Fruit fly (Drosophila melanogaster) whole organism, embryonic: ENCODE measurements around the gene vkg.
A peak's percentile ranks its signal among the peaks of the same experiment; 100 is the strongest.

Experiments used
- Atf6 ChIP-seq: fragments of 200-800 bp; sonication (Bioruptor generic); IDR thresholded peaks from 2 replicates; pipeline ENCODE4 v1.3.6; 2022; ENCODE audit warnings: missing biosample characterization, missing genetic modification characterization
- Awh ChIP-seq: fragments of 200-800 bp; sonication (Bioruptor generic); IDR thresholded peaks from 2 replicates; pipeline ENCODE4, ENCODE4 v1.3.6; 2022; ENCODE audit warnings: missing biosample characterization, missing genetic modification characterization
- Bteb2 ChIP-seq: fragments of 200-800 bp; sonication (Bioruptor generic); optimal IDR thresholded peaks from 2 replicates; lab custom pipeline; 2016; ENCODE audit warnings: missing biosample characterization, missing genetic modification characterization
- C15 ChIP-seq: fragments of 200-800 bp; sonication (Bioruptor generic); IDR thresholded peaks from 3 replicates; pipeline ENCODE4 v1.3.6; 2022; ENCODE audit warnings: missing biosample characterization, missing genetic modification characterization
- CG15514 ChIP-seq: fragments of 200-800 bp; sonication (Bioruptor generic); optimal IDR thresholded peaks from 3 replicates; lab custom pipeline; 2017; ENCODE audit warnings: missing biosample characterization, missing genetic modification characterization, mild to moderate bottlenecking, moderate library complexity, missing genetic modification reagents
- CG16779 ChIP-seq: fragments of 200-800 bp; sonication (Bioruptor generic); IDR thresholded peaks from 2 replicates; pipeline ENCODE4 v1.3.6; 2022; ENCODE audit warnings: missing biosample characterization, missing genetic modification characterization
- CG16815 ChIP-seq: fragments of 200-800 bp; sonication (Bioruptor generic); optimal IDR thresholded peaks from 3 replicates; lab custom pipeline; 2017; ENCODE audit warnings: missing biosample characterization, mild to moderate bottlenecking, missing genetic modification characterization
- CG17568 ChIP-seq: fragments of 200-800 bp; sonication (Bioruptor generic); optimal IDR thresholded peaks from 2 replicates; lab custom pipeline; 2018; ENCODE audit warnings: missing biosample characterization, mild to moderate bottlenecking, missing genetic modification characterization, moderate library complexity
- CG17612 ChIP-seq: fragments of 200-800 bp; sonication (Bioruptor generic); IDR thresholded peaks from 2 replicates; pipeline ENCODE4 v1.3.6; 2022; ENCODE audit warnings: missing biosample characterization, missing genetic modification characterization
- CG17802 ChIP-seq: fragments of 200-800 bp; sonication (Bioruptor generic); optimal IDR thresholded peaks from 2 replicates; lab custom pipeline; 2018; ENCODE audit warnings: missing biosample characterization, mild to moderate bottlenecking, missing genetic modification characterization, moderate library complexity
- CG18011 ChIP-seq: fragments of 200-800 bp; sonication (Bioruptor generic); optimal IDR thresholded peaks from 2 replicates; lab custom pipeline; 2017; ENCODE audit warnings: missing biosample characterization, missing genetic modification characterization, mild to moderate bottlenecking, moderate library complexity, missing genotype
- CG18262 ChIP-seq: fragments of 200-800 bp; optimal IDR thresholded peaks from 3 replicates; lab custom pipeline; 2019; ENCODE audit warnings: missing biosample characterization, mild to moderate bottlenecking, missing genetic modification characterization, moderate library complexity
- CG18599 ChIP-seq: fragments of 200-800 bp; sonication (Bioruptor generic); optimal IDR thresholded peaks from 3 replicates; lab custom pipeline; 2017; ENCODE audit warnings: missing biosample characterization, missing genetic modification characterization, mild to moderate bottlenecking, moderate library complexity, missing genetic modification reagents
- CG2199 ChIP-seq: fragments of 200-800 bp; sonication (Bioruptor generic); IDR thresholded peaks from 3 replicates; pipeline ENCODE4 v1.3.6; 2022; ENCODE audit warnings: missing biosample characterization, missing genetic modification characterization
- CG2889 ChIP-seq: fragments of 200-800 bp; sonication (Bioruptor generic); IDR thresholded peaks from 3 replicates; pipeline ENCODE4 v1.3.6; 2022; ENCODE audit warnings: missing biosample characterization, missing genetic modification characterization
- CG31365 ChIP-seq: fragments of 200-800 bp; sonication (Bioruptor generic); optimal IDR thresholded peaks from 2 replicates; lab custom pipeline; 2018; ENCODE audit warnings: missing biosample characterization, mild to moderate bottlenecking, missing genetic modification characterization
- CG3407 ChIP-seq: fragments of 200-800 bp; sonication (Bioruptor generic); optimal IDR thresholded peaks from 2 replicates; lab custom pipeline; 2018; ENCODE audit warnings: missing biosample characterization, mild to moderate bottlenecking, missing genetic modification characterization
- CG34376 ChIP-seq: fragments of 200-800 bp; sonication (Bioruptor generic); optimal IDR thresholded peaks from 2 replicates; lab custom pipeline; 2018; ENCODE audit warnings: missing biosample characterization, mild to moderate bottlenecking, missing genetic modification characterization
- CG42726 ChIP-seq: fragments of 200-800 bp; sonication (Bioruptor generic); IDR thresholded peaks from 2 replicates; pipeline ENCODE4 v1.3.6; 2022; ENCODE audit warnings: missing biosample characterization, missing genetic modification characterization; ENCODE audit not compliant: partially characterized antibody
- CG4424 ChIP-seq: fragments of 200-800 bp; sonication (Bioruptor generic); optimal IDR thresholded peaks from 3 replicates; lab custom pipeline; 2016; ENCODE audit warnings: missing biosample characterization, missing genetic modification characterization
- CG4707 ChIP-seq: fragments of 200-800 bp; sonication (Bioruptor generic); optimal IDR thresholded peaks from 2 replicates; lab custom pipeline; 2018; ENCODE audit warnings: missing biosample characterization, mild to moderate bottlenecking, missing genetic modification characterization, moderate library complexity
- CG4820 ChIP-seq: fragments of 200-800 bp; sonication (Bioruptor generic); optimal IDR thresholded peaks from 3 replicates; lab custom pipeline; 2016; ENCODE audit warnings: missing biosample characterization, missing genetic modification characterization
- CG5953 ChIP-seq: fragments of 200-800 bp; sonication (Bioruptor generic); IDR thresholded peaks from 2 replicates; pipeline ENCODE4 v1.3.6; 2022; ENCODE audit warnings: missing biosample characterization, missing genetic modification characterization
- CG6654 ChIP-seq: fragments of 200-800 bp; sonication (Bioruptor generic); optimal IDR thresholded peaks from 2 replicates; lab custom pipeline; 2017; ENCODE audit warnings: missing biosample characterization, mild to moderate bottlenecking, missing genetic modification characterization
- CG7556 ChIP-seq: fragments of 200-800 bp; sonication (Bioruptor generic); optimal IDR thresholded peaks from 2 replicates; lab custom pipeline; 2017; ENCODE audit warnings: missing biosample characterization, mild to moderate bottlenecking, missing genetic modification characterization
- CG8478 ChIP-seq: fragments of >200 bp; optimal IDR thresholded peaks from 2 replicates; lab custom pipeline; 2018
- CTCF ChIP-seq: fragments of 200-800 bp; sonication (Bioruptor generic); optimal IDR thresholded peaks from 2 replicates; lab custom pipeline; 2017; ENCODE audit warnings: missing biosample characterization, mild to moderate bottlenecking, missing genetic modification characterization, moderate library complexity
- Camta ChIP-seq: fragments of 200-800 bp; sonication (Bioruptor generic); optimal IDR thresholded peaks from 2 replicates; lab custom pipeline; 2016; ENCODE audit warnings: missing biosample characterization, missing genetic modification characterization
- Dad ChIP-seq: fragments of 200-800 bp; sonication (Bioruptor generic); optimal IDR thresholded peaks from 3 replicates; lab custom pipeline; 2016; ENCODE audit warnings: missing biosample characterization, missing genetic modification characterization
- E2f1 ChIP-seq: fragments of 200-800 bp; sonication (Bioruptor generic); IDR thresholded peaks from 2 replicates; pipeline ENCODE4 v1.3.6; 2022; ENCODE audit warnings: missing biosample characterization, missing genetic modification characterization
- Gsc ChIP-seq: fragments of 200-800 bp; sonication (Bioruptor generic); IDR thresholded peaks from 2 replicates; pipeline ENCODE4 v1.3.6; 2022; ENCODE audit warnings: missing biosample characterization, missing genetic modification characterization
- Hr3 ChIP-seq: fragments of 200-800 bp; sonication (Bioruptor generic); optimal IDR thresholded peaks from 3 replicates; lab custom pipeline; 2016; ENCODE audit warnings: missing biosample characterization, missing genetic modification characterization
- Lhr ChIP-seq: fragments of 200-800 bp; sonication (Bioruptor generic); optimal IDR thresholded peaks from 3 replicates; lab custom pipeline; 2017; ENCODE audit warnings: mild to moderate bottlenecking, missing biosample characterization, missing genetic modification reagents, missing genetic modification characterization
- Oli ChIP-seq: fragments of 200-800 bp; sonication (Bioruptor generic); optimal IDR thresholded peaks from 2 replicates; lab custom pipeline; 2018; ENCODE audit warnings: missing biosample characterization, mild to moderate bottlenecking, missing genetic modification characterization, moderate library complexity
- Opbp ChIP-seq: fragments of 200-800 bp; sonication (Bioruptor generic); IDR thresholded peaks from 3 replicates; pipeline ENCODE4 v1.3.6; 2022; ENCODE audit warnings: missing biosample characterization, missing genetic modification characterization; ENCODE audit not compliant: partially characterized antibody
- Scr ChIP-seq: fragments of 200-800 bp; sonication (Bioruptor generic); IDR thresholded peaks from 2 replicates; pipeline ENCODE4 v1.3.6; 2022; ENCODE audit warnings: missing biosample characterization, missing genetic modification characterization; ENCODE audit not compliant: partially characterized antibody
- ab ChIP-seq: fragments of 200-800 bp; sonication (Bioruptor generic); optimal IDR thresholded peaks from 2 replicates; lab custom pipeline; 2016; ENCODE audit warnings: missing biosample characterization, missing genetic modification characterization
- aop ChIP-seq: fragments of 200-800 bp; sonication (Bioruptor generic); IDR thresholded peaks from 2 replicates; pipeline ENCODE4 v1.3.6; 2022; ENCODE audit warnings: missing biosample characterization, missing genetic modification characterization
- ap ChIP-seq: fragments of 200-800 bp; sonication (Bioruptor generic); IDR thresholded peaks from 2 replicates; pipeline ENCODE4 v1.3.6; 2022; ENCODE audit warnings: missing biosample characterization, missing genetic modification characterization
- ase ChIP-seq: fragments of 200-800 bp; sonication (Bioruptor generic); IDR thresholded peaks from 3 replicates; pipeline ENCODE4 v1.3.6; 2022; ENCODE audit warnings: missing biosample characterization, missing genetic modification characterization
- btn ChIP-seq: fragments of 200-800 bp; sonication (Bioruptor generic); optimal IDR thresholded peaks from 2 replicates; lab custom pipeline; 2016; ENCODE audit warnings: missing biosample characterization, missing genetic modification characterization
- dmrt99B ChIP-seq: fragments of 200-800 bp; sonication (Bioruptor generic); optimal IDR thresholded peaks from 2 replicates; lab custom pipeline; 2018; ENCODE audit warnings: missing biosample characterization, mild to moderate bottlenecking, missing genetic modification characterization, moderate library complexity
- grau ChIP-seq: fragments of 200-800 bp; optimal IDR thresholded peaks from 3 replicates; lab custom pipeline; 2019; ENCODE audit warnings: missing biosample characterization, mild to moderate bottlenecking, missing genetic modification characterization, moderate library complexity
- gro ChIP-seq: fragments of 200-800 bp; sonication (Bioruptor generic); optimal IDR thresholded peaks from 2 replicates; lab custom pipeline; 2016; ENCODE audit warnings: missing biosample characterization, missing genetic modification characterization
- gsb-n ChIP-seq: fragments of 200-800 bp; sonication (Bioruptor generic); optimal IDR thresholded peaks from 3 replicates; lab custom pipeline; 2018; ENCODE audit warnings: missing biosample characterization, mild to moderate bottlenecking, missing genetic modification characterization
- hth ChIP-seq: fragments of >200 bp; optimal IDR thresholded peaks from 2 replicates; lab custom pipeline; 2017; ENCODE audit warnings: inconsistent platforms
- onecut ChIP-seq: fragments of 200-800 bp; sonication (Bioruptor generic); IDR thresholded peaks from 2 replicates; pipeline ENCODE4 v1.3.6; 2022; ENCODE audit warnings: missing biosample characterization, missing genetic modification characterization
- otp ChIP-seq: fragments of 200-800 bp; sonication (Bioruptor generic); IDR thresholded peaks from 3 replicates; pipeline ENCODE4, ENCODE4 v1.3.6; 2022; ENCODE audit warnings: missing biosample characterization, missing genetic modification characterization
- pnt ChIP-seq: fragments of 200-800 bp; sonication (Bioruptor generic); optimal IDR thresholded peaks from 3 replicates; lab custom pipeline; 2016; ENCODE audit warnings: missing biosample characterization, missing genetic modification characterization
- shn ChIP-seq: fragments of 200-800 bp; sonication (Bioruptor generic); optimal IDR thresholded peaks from 3 replicates; lab custom pipeline; 2016; ENCODE audit warnings: missing biosample characterization, missing genetic modification characterization
- sim ChIP-seq: fragments of 200-800 bp; sonication (Bioruptor generic); IDR thresholded peaks from 2 replicates; pipeline ENCODE4 v1.3.6; 2022; ENCODE audit warnings: missing biosample characterization, missing genetic modification characterization
- slbo ChIP-seq: fragments of 200-800 bp; sonication (Bioruptor generic); IDR thresholded peaks from 2 replicates; pipeline ENCODE4 v1.3.6; 2022; ENCODE audit warnings: missing biosample characterization, missing genetic modification characterization

vkg gene

DNA sequence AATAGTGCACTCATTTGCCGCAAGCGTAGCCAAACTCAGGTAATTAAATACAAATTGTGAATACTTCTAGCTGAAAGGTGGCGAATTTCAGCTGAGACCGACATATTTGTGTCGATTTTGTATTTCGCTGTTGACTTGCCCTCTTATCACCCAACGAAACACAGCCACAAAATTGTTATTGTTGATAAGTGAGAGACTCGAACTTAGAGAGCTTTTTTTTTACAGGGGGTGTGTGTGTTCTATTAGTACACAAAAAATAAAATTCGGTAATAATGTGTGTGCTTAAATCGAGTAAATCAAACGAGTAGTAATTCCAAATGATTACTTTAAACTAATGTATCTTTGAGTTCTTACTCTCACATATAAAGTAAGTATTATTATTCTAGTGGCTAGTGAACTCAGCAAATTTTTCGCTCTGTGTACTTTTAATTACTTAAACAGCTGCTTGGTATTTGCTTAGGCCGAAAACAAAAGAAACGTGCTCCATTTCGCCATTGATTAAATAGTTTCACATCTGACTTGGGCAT is 33.0 kb upstream of the vkg start (continued):
- TF ChIP-seq CG16779 (no peak), btn (GFP tag; lab: Kevin White, UChicago) (no peak), shn (peak; percentile 5), slbo (GFP tag; lab: Robert Waterston, UW) (peak; percentile 78), CG4820 (GFP tag; lab: Kevin White, UChicago) (peak; percentile 15), Camta (GFP tag; lab: Kevin White, UChicago) (peak; percentile 80), onecut (GFP tag; lab: Robert Waterston, UW) (peak; percentile 41; the same call in 1 of the 2 replicates), ap (GFP tag; lab: Robert Waterston, UW) (peak; percentile 63), hth (no peak), CG17802 (no peak), CG6654 (no peak), CG7556 (GFP tag; lab: Kevin White, UChicago) (peak; percentile 75), Scr (GFP tag; lab: Robert Waterston, UW) (no peak), CG3407 (GFP tag; lab: Kevin White, UChicago) (peak; percentile 47), Oli (peak; percentile 54), CG4707 (GFP tag; lab: Kevin White, UChicago) (no peak), Atf6 (GFP tag; lab: Robert Waterston, UW) (peak; percentile 80), CG2199 (GFP tag; lab: Robert Waterston, UW) (no peak), CG34376 (GFP tag; lab: Kevin White, UChicago) (peak; percentile 77), dmrt99B (tag; lab: Kevin White, UChicago) (peak; percentile 87), CG17568 (peak; percentile 7), CG42726 (GFP tag; lab: Robert Waterston, UW) (no peak), sim (GFP tag; lab: Robert Waterston, UW) (no peak), CG16815 (GFP tag; lab: Kevin White, UChicago) (peak; percentile 1), aop (no peak), otp (GFP tag; lab: Robert Waterston, UW) (peak; percentile 82), ab (GFP tag; lab: Kevin White, UChicago) (no peak), Lhr (GFP tag; lab: Kevin White, UChicago) (no peak), gro (GFP tag; lab: Kevin White, UChicago) (peak; percentile 27), pnt (GFP tag; lab: Kevin White, UChicago) (peak; percentile 60), C15 (GFP tag; lab: Robert Waterston, UW) (peak; percentile 55; the same call in 1 of the 3 replicates), CG8478 (lab: Kevin White, UChicago) (no peak), Dad (GFP tag; lab: Kevin White, UChicago) (no peak), CTCF (GFP tag; lab: Kevin White, UChicago) (no peak), Opbp (no peak), CG2889 (GFP tag; lab: Robert Waterston, UW) (peak; percentile 45; the same call in 1 of the 3 replicates), CG15514 (GFP tag; lab: Kevin White, UChicago) (peak; percentile 76), E2f1 (GFP tag; lab: Robert Waterston, UW) (peak; percentile 45; the same call in 1 of the 2 replicates), CG18599 (GFP tag; lab: Kevin White, UChicago) (peak; percentile 88), CG31365 (tag; lab: Kevin White, UChicago) (peak; percentile 15), CG5953 (GFP tag; lab: Robert Waterston, UW) (peak; percentile 77; the same call in 1 of the 2 replicates), CG18262 (tag; lab: Kevin White, UChicago) (peak; percentile 45), gsb-n (tag; lab: Kevin White, UChicago) (peak; percentile 32), Bteb2 (GFP tag; lab: Kevin White, UChicago) (peak; percentile 42), ase (GFP tag; lab: Robert Waterston, UW) (peak; percentile 30; the same call in 1 of the 3 replicates), CG4424 (peak; percentile 32), Gsc (GFP tag; lab: Robert Waterston, UW) (no peak), grau (tag; lab: Kevin White, UChicago) (peak; percentile 61), CG17612 (no peak), Hr3 (GFP tag; lab: Kevin White, UChicago) (peak; percentile 44), CG18011 (peak; percentile 38), Awh (GFP tag; lab: Robert Waterston, UW) (peak; percentile 73)
